Fruit fly (Drosophila melanogaster) whole organism, embryonic: ENCODE measurements around the gene Caper.
A peak's percentile ranks its signal among the peaks of the same experiment; 100 is the strongest.

ENCODE experiments used
- Antp ChIP-seq: fragments of 200-800 bp; sonication (Bioruptor generic); optimal IDR thresholded peaks from 3 replicates; lab custom pipeline; 2016; ENCODE audit warnings: missing biosample characterization, missing genetic modification characterization
- Awh ChIP-seq: fragments of 200-800 bp; sonication (Bioruptor generic); IDR thresholded peaks from 2 replicates; pipeline ENCODE4, ENCODE4 v1.3.6; 2022; ENCODE audit warnings: missing biosample characterization, missing genetic modification characterization
- B-H2 ChIP-seq: fragments of 200-800 bp; sonication (Bioruptor generic); optimal IDR thresholded peaks from 2 replicates; lab custom pipeline; 2018; ENCODE audit warnings: missing biosample characterization, mild to moderate bottlenecking, missing genetic modification characterization
- Bdp1 ChIP-seq: fragments of 200-800 bp; sonication (Bioruptor generic); optimal IDR thresholded peaks from 3 replicates; lab custom pipeline; 2016; ENCODE audit warnings: missing biosample characterization, missing genetic modification characterization
- CG10462 ChIP-seq: fragments of 200-800 bp; sonication (Bioruptor generic); optimal IDR thresholded peaks from 2 replicates; lab custom pipeline; 2016; ENCODE audit warnings: missing biosample characterization, missing genetic modification characterization
- CG11456 ChIP-seq: fragments of 200-800 bp; sonication (Bioruptor generic); IDR thresholded peaks from 3 replicates; pipeline ENCODE4 v1.3.6; 2022; ENCODE audit warnings: missing biosample characterization, missing genetic modification characterization
- CG11696 ChIP-seq: fragments of 200-800 bp; sonication (Bioruptor generic); IDR thresholded peaks from 2 replicates; pipeline ENCODE4 v1.3.6; 2022; ENCODE audit warnings: missing biosample characterization, missing genetic modification characterization
- CG12236 ChIP-seq: fragments of 200-800 bp; sonication (Bioruptor generic); optimal IDR thresholded peaks from 2 replicates; lab custom pipeline; 2016; ENCODE audit warnings: missing biosample characterization, missing genetic modification characterization
- CG14050 ChIP-seq: fragments of 200-800 bp; sonication (Bioruptor generic); IDR thresholded peaks from 3 replicates; pipeline ENCODE4 v1.3.6; 2022; ENCODE audit warnings: missing biosample characterization, missing genetic modification characterization
- CG14441 ChIP-seq: fragments of 200-800 bp; sonication (Bioruptor generic); IDR thresholded peaks from 2 replicates; pipeline ENCODE4 v1.3.6; 2022; ENCODE audit warnings: missing biosample characterization, missing genetic modification characterization
- CG15514 ChIP-seq: fragments of 200-800 bp; sonication (Bioruptor generic); optimal IDR thresholded peaks from 3 replicates; lab custom pipeline; 2017; ENCODE audit warnings: missing biosample characterization, missing genetic modification characterization, mild to moderate bottlenecking, moderate library complexity, missing genetic modification reagents
- CG1832 ChIP-seq: fragments of 200-800 bp; sonication (Bioruptor generic); optimal IDR thresholded peaks from 2 replicates; lab custom pipeline; 2017; ENCODE audit warnings: missing biosample characterization, mild to moderate bottlenecking, missing genetic modification characterization, inconsistent platforms
- CG18619 ChIP-seq: fragments of 200-800 bp; sonication (Bioruptor generic); optimal IDR thresholded peaks from 3 replicates; lab custom pipeline; 2017; ENCODE audit warnings: missing biosample characterization, mild to moderate bottlenecking, missing genetic modification characterization
- CG2875 ChIP-seq: fragments of 200-800 bp; sonication (Bioruptor generic); optimal IDR thresholded peaks from 2 replicates; lab custom pipeline; 2017; ENCODE audit warnings: missing biosample characterization, mild to moderate bottlenecking, missing genetic modification characterization, missing genetic modification reagents
- CG33557 ChIP-seq: fragments of 200-800 bp; sonication (Bioruptor generic); optimal IDR thresholded peaks from 2 replicates; lab custom pipeline; 2019; ENCODE audit warnings: missing biosample characterization, mild to moderate bottlenecking, missing genetic modification characterization, moderate library complexity
- CG34224 ChIP-seq: fragments of 200-800 bp; sonication (Bioruptor generic); IDR thresholded peaks from 3 replicates; pipeline ENCODE4 v1.3.6; 2022; ENCODE audit warnings: missing biosample characterization, missing genetic modification characterization; ENCODE audit not compliant: partially characterized antibody
- CG4360 ChIP-seq: fragments of 200-800 bp; sonication (Bioruptor generic); IDR thresholded peaks from 2 replicates; pipeline ENCODE4 v1.3.6; 2022; ENCODE audit warnings: missing biosample characterization, missing genetic modification characterization
- CG6683 ChIP-seq: fragments of 200-800 bp; sonication (Bioruptor generic); optimal IDR thresholded peaks from 2 replicates; lab custom pipeline; 2017; ENCODE audit warnings: missing biosample characterization, mild to moderate bottlenecking, missing genetic modification characterization, missing genetic modification reagents
- CG7372 ChIP-seq: fragments of 200-800 bp; sonication (Bioruptor generic); IDR thresholded peaks from 2 replicates; pipeline ENCODE4 v1.3.6; 2022; ENCODE audit warnings: missing biosample characterization, missing genetic modification characterization
- CG8089 ChIP-seq: fragments of 200-800 bp; sonication (Bioruptor generic); optimal IDR thresholded peaks from 3 replicates; lab custom pipeline; 2016; ENCODE audit warnings: missing biosample characterization, missing genetic modification characterization
- CG8765 ChIP-seq: fragments of 200-800 bp; sonication (Bioruptor generic); IDR thresholded peaks from 2 replicates; pipeline ENCODE4 v1.3.6; 2022; ENCODE audit warnings: missing biosample characterization, missing genetic modification characterization
- Camta ChIP-seq: fragments of 200-800 bp; sonication (Bioruptor generic); optimal IDR thresholded peaks from 2 replicates; lab custom pipeline; 2016; ENCODE audit warnings: missing biosample characterization, missing genetic modification characterization
- D19A ChIP-seq: fragments of 200-800 bp; optimal IDR thresholded peaks from 3 replicates; lab custom pipeline; 2019; ENCODE audit warnings: missing biosample characterization, mild to moderate bottlenecking, missing genetic modification characterization, moderate library complexity
- Dbx ChIP-seq: fragments of 200-800 bp; sonication (Bioruptor generic); IDR thresholded peaks from 3 replicates; pipeline ENCODE4 v1.3.6; 2022; ENCODE audit warnings: missing biosample characterization, missing genetic modification characterization
- Dref ChIP-seq: fragments of 200-800 bp; sonication (Bioruptor generic); IDR thresholded peaks from 2 replicates; pipeline ENCODE4 v1.3.6; 2022; ENCODE audit warnings: missing biosample characterization, missing genetic modification characterization
- ERR ChIP-seq: fragments of 200-800 bp; sonication (Bioruptor generic); optimal IDR thresholded peaks from 2 replicates; lab custom pipeline; 2016; ENCODE audit warnings: missing biosample characterization, missing genetic modification characterization
- Hr3 ChIP-seq: fragments of 200-800 bp; sonication (Bioruptor generic); optimal IDR thresholded peaks from 3 replicates; lab custom pipeline; 2016; ENCODE audit warnings: missing biosample characterization, missing genetic modification characterization
- MTF-1 ChIP-seq: fragments of 200-800 bp; sonication (Bioruptor generic); optimal IDR thresholded peaks from 2 replicates; lab custom pipeline; 2018; ENCODE audit warnings: missing biosample characterization, mild to moderate bottlenecking, missing genetic modification characterization, borderline replicate concordance
- Oli ChIP-seq: fragments of 200-800 bp; sonication (Bioruptor generic); optimal IDR thresholded peaks from 2 replicates; lab custom pipeline; 2018; ENCODE audit warnings: missing biosample characterization, mild to moderate bottlenecking, missing genetic modification characterization, moderate library complexity
- Six4 ChIP-seq: fragments of 200-800 bp; sonication (Bioruptor generic); optimal IDR thresholded peaks from 2 replicates; lab custom pipeline; 2016; ENCODE audit warnings: missing biosample characterization, missing genetic modification characterization
- Vsx1 ChIP-seq: fragments of 200-800 bp; sonication (Bioruptor generic); optimal IDR thresholded peaks from 2 replicates; lab custom pipeline; 2017; ENCODE audit warnings: missing biosample characterization, mild to moderate bottlenecking, missing genetic modification characterization, missing genetic modification reagents
- ase ChIP-seq: fragments of 200-800 bp; sonication (Bioruptor generic); IDR thresholded peaks from 3 replicates; pipeline ENCODE4 v1.3.6; 2022; ENCODE audit warnings: missing biosample characterization, missing genetic modification characterization
- ato ChIP-seq: fragments of 200-800 bp; sonication (Bioruptor generic); IDR thresholded peaks from 2 replicates; pipeline ENCODE4 v1.3.6; 2022; ENCODE audit warnings: missing biosample characterization, missing genetic modification characterization; ENCODE audit not compliant: partially characterized antibody
- cas ChIP-seq: fragments of 200-800 bp; sonication (Bioruptor generic); IDR thresholded peaks from 2 replicates; pipeline ENCODE4 v1.3.6; 2022; ENCODE audit warnings: missing biosample characterization, missing genetic modification characterization
- disco-r ChIP-seq: fragments of 200-800 bp; sonication (Bioruptor generic); optimal IDR thresholded peaks from 2 replicates; lab custom pipeline; 2016; ENCODE audit warnings: missing biosample characterization, missing genetic modification characterization
- fd96Cb ChIP-seq: fragments of 200-800 bp; sonication (Bioruptor generic); optimal IDR thresholded peaks from 2 replicates; lab custom pipeline; 2018; ENCODE audit warnings: missing biosample characterization, mild to moderate bottlenecking, missing genetic modification characterization, moderate library complexity
- gcm ChIP-seq: fragments of 200-800 bp; sonication (Bioruptor generic); optimal IDR thresholded peaks from 2 replicates; lab custom pipeline; 2019; ENCODE audit warnings: missing biosample characterization, mild to moderate bottlenecking, missing genetic modification characterization, moderate library complexity
- gfzf ChIP-seq: fragments of 200-800 bp; sonication (Bioruptor generic); optimal IDR thresholded peaks from 2 replicates; lab custom pipeline; 2016; ENCODE audit warnings: missing biosample characterization, mild to moderate bottlenecking, missing genetic modification characterization, moderate library complexity
- hbn ChIP-seq: fragments of 200-800 bp; sonication (Bioruptor generic); IDR thresholded peaks from 2 replicates; pipeline ENCODE4 v1.3.6; 2022; ENCODE audit warnings: missing biosample characterization, missing genetic modification characterization; ENCODE audit not compliant: partially characterized antibody
- hth ChIP-seq: fragments of >200 bp; optimal IDR thresholded peaks from 2 replicates; lab custom pipeline; 2017; ENCODE audit warnings: inconsistent platforms
- jing ChIP-seq: fragments of 200-800 bp; sonication (Bioruptor generic); optimal IDR thresholded peaks from 2 replicates; lab custom pipeline; 2018; ENCODE audit warnings: missing biosample characterization, mild to moderate bottlenecking, missing genetic modification characterization
- lab ChIP-seq: fragments of 200-800 bp; sonication (Bioruptor generic); optimal IDR thresholded peaks from 3 replicates; lab custom pipeline; 2017; ENCODE audit warnings: missing biosample characterization, missing genetic modification characterization, mild to moderate bottlenecking, moderate library complexity, missing genetic modification reagents
- lilli ChIP-seq: fragments of 200-800 bp; sonication (Bioruptor generic); optimal IDR thresholded peaks from 3 replicates; lab custom pipeline; 2016; ENCODE audit warnings: missing biosample characterization, missing genetic modification characterization
- lmd ChIP-seq: fragments of 200-800 bp; sonication (Bioruptor generic); IDR thresholded peaks from 2 replicates; pipeline ENCODE4 v1.3.6; 2022; ENCODE audit warnings: missing biosample characterization, missing genetic modification characterization
- nerfin-1 ChIP-seq: fragments of 200-800 bp; sonication (Bioruptor generic); optimal IDR thresholded peaks from 3 replicates; lab custom pipeline; 2019; ENCODE audit warnings: missing biosample characterization, mild to moderate bottlenecking, missing genetic modification characterization, moderate library complexity
- phol ChIP-seq: fragments of 200-800 bp; sonication (Bioruptor generic); optimal IDR thresholded peaks from 3 replicates; lab custom pipeline; 2018; ENCODE audit warnings: missing biosample characterization, mild to moderate bottlenecking, missing genetic modification characterization, moderate library complexity
- pnt ChIP-seq: fragments of 200-800 bp; sonication (Bioruptor generic); optimal IDR thresholded peaks from 3 replicates; lab custom pipeline; 2016; ENCODE audit warnings: missing biosample characterization, missing genetic modification characterization
- ranshi ChIP-seq: fragments of 200-800 bp; sonication (Bioruptor generic); IDR thresholded peaks from 2 replicates; pipeline ENCODE4 v1.3.6; 2022; ENCODE audit warnings: missing biosample characterization, missing genetic modification characterization
- trem ChIP-seq: fragments of 200-800 bp; optimal IDR thresholded peaks from 3 replicates; lab custom pipeline; 2019; ENCODE audit warnings: missing biosample characterization, mild to moderate bottlenecking, missing genetic modification characterization, moderate library complexity
- wdn ChIP-seq: fragments of 200-800 bp; sonication (Bioruptor generic); IDR thresholded peaks from 2 replicates; pipeline ENCODE4 v1.3.6; 2022; ENCODE audit warnings: missing biosample characterization, missing genetic modification characterization
- wek ChIP-seq: fragments of 200-800 bp; sonication (Bioruptor generic); optimal IDR thresholded peaks from 3 replicates; lab custom pipeline; 2018; ENCODE audit warnings: missing biosample characterization, mild to moderate bottlenecking, missing genetic modification characterization, moderate library complexity

Gene Caper

dm6 chr2L:7032517-7032951 is at the start of gene Caper, which contains the start of gene Rab30 (continued):
- TF ChIP-seq CG14050 (GFP tag; lab: Robert Waterston, UW) (peak; percentile 35; the same call in 2 of the 3 replicates), ERR (GFP tag; lab: Kevin White, UChicago) (peak; percentile 71), CG10462 (GFP tag; lab: Kevin White, UChicago) (no peak), CG2875 (GFP tag; lab: Kevin White, UChicago) (no peak), trem (tag; lab: Kevin White, UChicago) (peak; percentile 76), lab (GFP tag; lab: Kevin White, UChicago) (no peak), D19A (tag; lab: Kevin White, UChicago) (peak; percentile 32), MTF-1 (GFP tag; lab: Kevin White, UChicago) (peak; percentile 3), CG33557 (GFP tag; lab: Kevin White, UChicago) (peak; percentile 45), wdn (no peak), CG11696 (no peak), Oli (tag; lab: Kevin White, UChicago) (no peak), CG8765 (GFP tag; lab: Robert Waterston, UW) (no peak; the same call in 1 of the 2 replicates), Vsx1 (GFP tag; lab: Kevin White, UChicago) (peak; percentile 8), lilli (peak; percentile 80), Antp (GFP tag; lab: Kevin White, UChicago) (peak; percentile 77), CG34224 (peak; percentile 99), lmd (GFP tag; lab: Robert Waterston, UW) (peak; percentile 46; the same call in 1 of the 2 replicates), hbn (peak; percentile 97), Six4 (GFP tag; lab: Kevin White, UChicago) (peak; percentile 55), CG8089 (no peak), Hr3 (peak; percentile 46), disco-r (GFP tag; lab: Kevin White, UChicago) (no peak), fd96Cb (tag; lab: Kevin White, UChicago) (no peak), CG6683 (GFP tag; lab: Kevin White, UChicago) (no peak), CG7372 (GFP tag; lab: Robert Waterston, UW) (peak; percentile 46; the same call in 1 of the 2 replicates), ranshi (GFP tag; lab: Robert Waterston, UW) (no peak), CG4360 (GFP tag; lab: Robert Waterston, UW) (peak; percentile 9; the same call in 1 of the 2 replicates), wek (no peak), cas (0 out of 2 replicates have a peak, but pooled peaks have one; percentile 33), jing (GFP tag; lab: Kevin White, UChicago) (no peak), ase (no peak), CG14441 (GFP tag; lab: Robert Waterston, UW) (peak; percentile 50), hth (lab: Kevin White, UChicago) (no peak), CG11456 (GFP tag; lab: Robert Waterston, UW) (no peak; the same call in 2 of the 3 replicates), CG12236 (GFP tag; lab: Kevin White, UChicago) (no peak), nerfin-1 (tag; lab: Kevin White, UChicago) (peak; percentile 98), Awh (GFP tag; lab: Robert Waterston, UW) (no peak), CG1832 (no peak), gfzf (peak; percentile 45), gcm (GFP tag; lab: Kevin White, UChicago) (peak; percentile 45), ato (GFP tag; lab: Robert Waterston, UW) (peak; percentile 98), Dref (GFP tag; lab: Robert Waterston, UW) (peak; percentile 99), B-H2 (GFP tag; lab: Kevin White, UChicago) (peak; percentile 88), CG15514 (GFP tag; lab: Kevin White, UChicago) (peak; percentile 66), Bdp1 (GFP tag; lab: Kevin White, UChicago) (no peak), pnt (GFP tag; lab: Kevin White, UChicago) (peak; percentile 60), phol (peak; percentile 67), Camta (GFP tag; lab: Kevin White, UChicago) (no peak), Dbx (GFP tag; lab: Robert Waterston, UW) (peak; percentile 84), CG18619 (GFP tag; lab: Kevin White, UChicago) (no peak)
